Fruit fly (Drosophila melanogaster) whole organism, prepupa: ENCODE measurements around the gene mirr.

Experiments
- Blimp-1 ChIP-seq: fragments of 200-800 bp; sonication (Bioruptor generic); optimal IDR thresholded peaks from 3 replicates; lab custom pipeline; 2017; ENCODE audit warnings: missing biosample characterization, missing genetic modification characterization, mild to moderate bottlenecking, moderate library complexity, missing genetic modification reagents
- CG10631 ChIP-seq: fragments of 200-800 bp; sonication (Bioruptor generic); optimal IDR thresholded peaks from 2 replicates; lab custom pipeline; 2016; ENCODE audit warnings: missing biosample characterization, missing genetic modification characterization
- CG11902 ChIP-seq: fragments of 200-800 bp; sonication (Bioruptor generic); optimal IDR thresholded peaks from 3 replicates; lab custom pipeline; 2016; ENCODE audit warnings: missing biosample characterization, missing genetic modification characterization
- CG1621 ChIP-seq: fragments of 200-800 bp; sonication (Bioruptor generic); optimal IDR thresholded peaks from 3 replicates; lab custom pipeline; 2018; ENCODE audit warnings: missing biosample characterization, mild to moderate bottlenecking, missing genetic modification characterization
- CG16779 ChIP-seq: fragments of 200-800 bp; sonication (Bioruptor generic); optimal IDR thresholded peaks from 3 replicates; lab custom pipeline; 2017; ENCODE audit warnings: missing biosample characterization, mild to moderate bottlenecking, missing genetic modification characterization
- CG3032 ChIP-seq: fragments of 200-800 bp; optimal IDR thresholded peaks from 2 replicates; lab custom pipeline; 2019; ENCODE audit warnings: missing biosample characterization, mild to moderate bottlenecking, missing genetic modification characterization, moderate library complexity
- CG31627 ChIP-seq: fragments of 200-800 bp; sonication (Bioruptor generic); optimal IDR thresholded peaks from 3 replicates; lab custom pipeline; 2016; ENCODE audit warnings: missing biosample characterization, missing genetic modification characterization
- CG32006 ChIP-seq: fragments of 200-800 bp; sonication (Bioruptor generic); optimal IDR thresholded peaks from 3 replicates; lab custom pipeline; 2017; ENCODE audit warnings: missing biosample characterization, mild to moderate bottlenecking, missing genetic modification characterization
- CG34406 ChIP-seq: fragments of 200-800 bp; sonication (Bioruptor generic); optimal IDR thresholded peaks from 3 replicates; lab custom pipeline; 2016; ENCODE audit warnings: missing biosample characterization, missing genetic modification characterization
- CG3919 ChIP-seq: fragments of 200-800 bp; sonication (Bioruptor generic); optimal IDR thresholded peaks from 3 replicates; lab custom pipeline; 2016; ENCODE audit warnings: missing biosample characterization, missing genetic modification characterization
- CG4318 ChIP-seq: fragments of 200-800 bp; sonication (Bioruptor generic); optimal IDR thresholded peaks from 3 replicates; lab custom pipeline; 2017; ENCODE audit warnings: missing biosample characterization, mild to moderate bottlenecking, missing genetic modification characterization
- CG6276 ChIP-seq: fragments of 200-800 bp; sonication (Bioruptor generic); optimal IDR thresholded peaks from 2 replicates; lab custom pipeline; 2017; ENCODE audit warnings: missing biosample characterization, mild to moderate bottlenecking, missing genetic modification characterization
- CG6792 ChIP-seq: fragments of 200-800 bp; sonication (Bioruptor generic); optimal IDR thresholded peaks from 3 replicates; lab custom pipeline; 2016; ENCODE audit warnings: missing biosample characterization, missing genetic modification characterization
- CG6854 ChIP-seq: fragments of 200-800 bp; sonication (Bioruptor generic); optimal IDR thresholded peaks from 2 replicates; lab custom pipeline; 2017; ENCODE audit warnings: missing biosample characterization, mild to moderate bottlenecking, missing genetic modification characterization
- CG7368 ChIP-seq: fragments of 200-800 bp; sonication (Bioruptor generic); optimal IDR thresholded peaks from 3 replicates; lab custom pipeline; 2016; ENCODE audit warnings: missing biosample characterization, missing genetic modification characterization
- CG8632 ChIP-seq: fragments of 200-800 bp; sonication (Bioruptor generic); optimal IDR thresholded peaks from 3 replicates; lab custom pipeline; 2016; ENCODE audit warnings: missing biosample characterization, missing genetic modification characterization
- CG9139 ChIP-seq: fragments of 200-800 bp; sonication (Bioruptor generic); optimal IDR thresholded peaks from 3 replicates; lab custom pipeline; 2017; ENCODE audit warnings: missing biosample characterization, mild to moderate bottlenecking, missing genetic modification characterization
- Eip78C ChIP-seq: fragments of 200-800 bp; sonication (Bioruptor generic); peaks from one replicate; lab custom pipeline; 2016; ENCODE audit warnings: missing biosample characterization, missing genetic modification characterization
- Ets21C ChIP-seq: fragments of 200-800 bp; sonication (Bioruptor generic); optimal IDR thresholded peaks from 3 replicates; lab custom pipeline; 2016; ENCODE audit warnings: missing biosample characterization, missing genetic modification characterization
- Ets96B ChIP-seq: fragments of 200-800 bp; optimal IDR thresholded peaks from 2 replicates; lab custom pipeline; 2019; ENCODE audit warnings: missing biosample characterization, mild to moderate bottlenecking, missing genetic modification characterization, moderate library complexity
- Hr39 ChIP-seq: fragments of 200-800 bp; sonication (Bioruptor generic); optimal IDR thresholded peaks from 2 replicates; lab custom pipeline; 2016; ENCODE audit warnings: missing biosample characterization, missing genetic modification characterization
- Hr4 ChIP-seq: fragments of 200-800 bp; sonication (Bioruptor generic); optimal IDR thresholded peaks from 3 replicates; lab custom pipeline; 2016; ENCODE audit warnings: missing biosample characterization, missing genetic modification characterization
- Met ChIP-seq: fragments of 200-800 bp; sonication (Bioruptor generic); optimal IDR thresholded peaks from 3 replicates; lab custom pipeline; 2016; ENCODE audit warnings: missing biosample characterization, missing genetic modification characterization
- Smox ChIP-seq: fragments of 200-800 bp; sonication (Bioruptor generic); optimal IDR thresholded peaks from 3 replicates; lab custom pipeline; 2016; ENCODE audit warnings: missing biosample characterization, missing genetic modification characterization
- Sox102F ChIP-seq: fragments of 200-800 bp; sonication (Bioruptor generic); optimal IDR thresholded peaks from 2 replicates; lab custom pipeline; 2016; ENCODE audit warnings: missing biosample characterization, mild to moderate bottlenecking, missing genetic modification characterization
- Sox14 ChIP-seq: fragments of 200-800 bp; sonication (Bioruptor generic); optimal IDR thresholded peaks from 3 replicates; lab custom pipeline; 2016; ENCODE audit warnings: missing biosample characterization, missing genetic modification characterization
- Sox15 ChIP-seq: fragments of 200-800 bp; sonication (Bioruptor generic); optimal IDR thresholded peaks from 3 replicates; lab custom pipeline; 2016; ENCODE audit warnings: missing biosample characterization, missing genetic modification characterization
- achi ChIP-seq: fragments of 200-800 bp; sonication (Bioruptor generic); optimal IDR thresholded peaks from 3 replicates; lab custom pipeline; 2016; ENCODE audit warnings: missing biosample characterization, missing genetic modification characterization
- cyc ChIP-seq: fragments of 200-800 bp; sonication (Bioruptor generic); optimal IDR thresholded peaks from 3 replicates; lab custom pipeline; 2016; ENCODE audit warnings: missing biosample characterization, missing genetic modification characterization
- dsx ChIP-seq: fragments of 200-800 bp; optimal IDR thresholded peaks from 3 replicates; lab custom pipeline; 2019; ENCODE audit warnings: missing biosample characterization, mild to moderate bottlenecking, missing genetic modification characterization, moderate library complexity; ENCODE audit not compliant: poor library complexity, severe bottlenecking
- eg ChIP-seq: fragments of 200-800 bp; sonication (Bioruptor generic); IDR thresholded peaks from 3 replicates; pipeline ENCODE4 v1.3.6; 2022; ENCODE audit warnings: missing biosample characterization, missing genetic modification characterization
- esn ChIP-seq: fragments of 200-800 bp; sonication (Bioruptor generic); optimal IDR thresholded peaks from 2 replicates; lab custom pipeline; 2016; ENCODE audit warnings: missing biosample characterization, mild to moderate bottlenecking, missing genetic modification characterization, moderate library complexity
- fd59A ChIP-seq: fragments of 200-800 bp; sonication (Bioruptor generic); optimal IDR thresholded peaks from 2 replicates; lab custom pipeline; 2017; ENCODE audit warnings: missing biosample characterization, mild to moderate bottlenecking, missing genetic modification characterization, missing genetic modification reagents
- lz ChIP-seq: fragments of 200-800 bp; sonication (Bioruptor generic); optimal IDR thresholded peaks from 3 replicates; lab custom pipeline; 2016; ENCODE audit warnings: missing biosample characterization, missing genetic modification characterization
- pdm3 ChIP-seq: fragments of 200-800 bp; sonication (Bioruptor generic); optimal IDR thresholded peaks from 3 replicates; lab custom pipeline; 2016; ENCODE audit warnings: missing biosample characterization, missing genetic modification characterization
- spab ChIP-seq: fragments of 200-800 bp; sonication (Bioruptor generic); optimal IDR thresholded peaks from 2 replicates; lab custom pipeline; 2017; ENCODE audit warnings: missing biosample characterization, mild to moderate bottlenecking, missing genetic modification characterization, missing genetic modification reagents
- svp ChIP-seq: fragments of 200-800 bp; sonication (Bioruptor generic); peaks from one replicate; lab custom pipeline; 2016; ENCODE audit warnings: missing biosample characterization, missing genetic modification characterization
- topi ChIP-seq: fragments of 200-800 bp; sonication (Bioruptor generic); optimal IDR thresholded peaks from 3 replicates; lab custom pipeline; 2016; ENCODE audit warnings: missing biosample characterization, missing genetic modification characterization

The mirr gene

dm6 chr3L:12692881-12693752 is at the start of gene mirr (continued):
- TF ChIP-seq Sox14 (GFP tag; lab: Kevin White, UChicago), result peak; percentile 59
- TF ChIP-seq CG1621 (tag; lab: Kevin White, UChicago), result peak; percentile 32
- no peak for TF ChIP-seq topi (GFP tag; lab: Kevin White, UChicago)
- TF ChIP-seq CG7368, result peak; percentile 40
- TF ChIP-seq CG9139 (GFP tag; lab: Kevin White, UChicago), result no peak
- TF ChIP-seq Smox, result no peak
- no peak for TF ChIP-seq achi
- TF ChIP-seq Ets21C (GFP tag; lab: Kevin White, UChicago), result no peak
- TF ChIP-seq CG31627, result no peak
- TF ChIP-seq CG3919 (GFP tag; lab: Kevin White, UChicago), result peak; percentile 82

- TF ChIP-seq CG6854 (GFP tag; lab: Kevin White, UChicago) (no peak), Sox102F (no peak), Smox (peak; percentile 17), CG34406 (GFP tag; lab: Kevin White, UChicago) (peak; percentile 37), esn (peak; percentile 56), Ets96B (peak; percentile 30), CG3032 (tag; lab: Kevin White, UChicago) (peak; percentile 32), fd59A (GFP tag; lab: Kevin White, UChicago) (no peak), Blimp-1 (GFP tag; lab: Kevin White, UChicago) (peak; percentile 27), CG7368 (no peak), CG6276 (GFP tag; lab: Kevin White, UChicago) (no peak), CG31627 (peak; percentile 20), CG4318 (GFP tag; lab: Kevin White, UChicago) (no peak), CG6792 (GFP tag; lab: Kevin White, UChicago) (peak; percentile 16), achi (peak; percentile 18), lz (GFP tag; lab: Kevin White, UChicago) (peak; percentile 5), svp (GFP tag; lab: Kevin White, UChicago) (peak; percentile 57), pdm3 (GFP tag; lab: Kevin White, UChicago) (peak; percentile 5), CG3919 (GFP tag; lab: Kevin White, UChicago) (peak; percentile 37), CG32006 (GFP tag; lab: Kevin White, UChicago) (no peak), CG8632 (GFP tag; lab: Kevin White, UChicago) (no peak), cyc (GFP tag; lab: Kevin White, UChicago) (peak; percentile 38), Eip78C (GFP tag; lab: Kevin White, UChicago) (peak; percentile 66), CG11902 (GFP tag; lab: Kevin White, UChicago) (peak; percentile 29), Ets21C (GFP tag; lab: Kevin White, UChicago) (peak; percentile 3), topi (GFP tag; lab: Kevin White, UChicago) (peak; percentile 40), eg (no peak), Met (GFP tag; lab: Kevin White, UChicago) (peak; percentile 37), dsx (GFP tag; lab: Kevin White, UChicago) (peak; percentile 22), Sox15 (peak; percentile 24), Hr39 (GFP tag; lab: Kevin White, UChicago) (peak; percentile 38), CG16779 (no peak)
- TF ChIP-seq, all 60 proteins: peak for 22
Observed at dm6 chr3L:12643820-12644744, 49.4 kb upstream of the mirr start.

dm6 chr3L:12646102-12646501 is 47.3 kb upstream of the mirr start:
- TF ChIP-seq pdm3 (GFP tag; lab: Kevin White, UChicago) (no peak), Eip78C (GFP tag; lab: Kevin White, UChicago) (no peak), CG8632 (GFP tag; lab: Kevin White, UChicago) (no peak), fd59A (GFP tag; lab: Kevin White, UChicago) (no peak), CG16779 (no peak), spab (no peak), CG4318 (GFP tag; lab: Kevin White, UChicago) (no peak), lz (GFP tag; lab: Kevin White, UChicago) (no peak), CG11902 (GFP tag; lab: Kevin White, UChicago) (no peak), Hr4 (GFP tag; lab: Kevin White, UChicago) (no peak), Hr39 (GFP tag; lab: Kevin White, UChicago) (no peak), Sox14 (GFP tag; lab: Kevin White, UChicago) (no peak), dsx (GFP tag; lab: Kevin White, UChicago) (no peak), CG10631 (GFP tag; lab: Kevin White, UChicago) (no peak)
